Fruit fly (Drosophila melanogaster) whole organism, embryonic: ENCODE measurements around the gene Trm7-32.

Source experiments
- B-H2 ChIP-seq: fragments of 200-800 bp; sonication (Bioruptor generic); optimal IDR thresholded peaks from 2 replicates; lab custom pipeline; 2018; ENCODE audit warnings: missing biosample characterization, mild to moderate bottlenecking, missing genetic modification characterization
- Bgb ChIP-seq: fragments of 200-800 bp; sonication (Bioruptor generic); IDR thresholded peaks from 2 replicates; pipeline ENCODE4 v1.3.6; 2022; ENCODE audit warnings: missing biosample characterization, missing genetic modification characterization; ENCODE audit not compliant: partially characterized antibody
- BtbVII ChIP-seq: fragments of 200-800 bp; sonication (Bioruptor generic); optimal IDR thresholded peaks from 3 replicates; lab custom pipeline; 2017; ENCODE audit warnings: missing biosample characterization, mild to moderate bottlenecking, missing genetic modification characterization
- CG10209 ChIP-seq: fragments of 200-800 bp; sonication (Bioruptor generic); optimal IDR thresholded peaks from 3 replicates; lab custom pipeline; 2017; ENCODE audit warnings: missing biosample characterization, mild to moderate bottlenecking, missing genetic modification characterization, missing genetic modification reagents
- CG10366 ChIP-seq: fragments of 200-800 bp; sonication (Bioruptor generic); IDR thresholded peaks from 2 replicates; pipeline ENCODE4 v1.3.6; 2022; ENCODE audit warnings: missing biosample characterization, missing genetic modification characterization
- CG10565 ChIP-seq: fragments of 200-800 bp; sonication (Bioruptor generic); optimal IDR thresholded peaks from 3 replicates; lab custom pipeline; 2016; ENCODE audit warnings: missing biosample characterization, mild to moderate bottlenecking, missing genetic modification characterization
- CG11696 ChIP-seq: fragments of 200-800 bp; sonication (Bioruptor generic); IDR thresholded peaks from 2 replicates; pipeline ENCODE4 v1.3.6; 2022; ENCODE audit warnings: missing biosample characterization, missing genetic modification characterization
- CG12659 ChIP-seq: fragments of 200-800 bp; sonication (Bioruptor generic); optimal IDR thresholded peaks from 3 replicates; lab custom pipeline; 2017; ENCODE audit warnings: mild to moderate bottlenecking, missing biosample characterization, missing genetic modification reagents, missing genetic modification characterization
- CG13296 ChIP-seq: fragments of 200-800 bp; sonication (Bioruptor generic); optimal IDR thresholded peaks from 3 replicates; lab custom pipeline; 2018; ENCODE audit warnings: missing biosample characterization, mild to moderate bottlenecking, missing genetic modification characterization
- CG13894 ChIP-seq: fragments of 200-800 bp; sonication (Bioruptor generic); optimal IDR thresholded peaks from 3 replicates; lab custom pipeline; 2018; ENCODE audit warnings: missing biosample characterization, mild to moderate bottlenecking, missing genetic modification characterization, moderate library complexity
- CG14965 ChIP-seq: fragments of 200-800 bp; sonication (Bioruptor generic); optimal IDR thresholded peaks from 2 replicates; lab custom pipeline; 2016; ENCODE audit warnings: missing biosample characterization, missing genetic modification characterization, borderline replicate concordance
- CG15269 ChIP-seq: fragments of 200-800 bp; sonication (Bioruptor generic); optimal IDR thresholded peaks from 2 replicates; lab custom pipeline; 2018; ENCODE audit warnings: missing biosample characterization, mild to moderate bottlenecking, missing genetic modification characterization, moderate library complexity
- CG1529 ChIP-seq: fragments of 200-800 bp; sonication (Bioruptor generic); optimal IDR thresholded peaks from 3 replicates; lab custom pipeline; 2018; ENCODE audit warnings: missing biosample characterization, missing genetic modification characterization
- CG15601 ChIP-seq: fragments of 200-800 bp; sonication (Bioruptor generic); optimal IDR thresholded peaks from 3 replicates; lab custom pipeline; 2019; ENCODE audit warnings: missing biosample characterization, mild to moderate bottlenecking, missing genetic modification characterization, moderate library complexity
- CG1602 ChIP-seq: fragments of 200-800 bp; sonication (Bioruptor generic); optimal IDR thresholded peaks from 3 replicates; lab custom pipeline; 2016; ENCODE audit warnings: missing biosample characterization, missing genetic modification characterization
- CG16813 ChIP-seq: fragments of 200-800 bp; sonication (Bioruptor generic); IDR thresholded peaks from 3 replicates; pipeline ENCODE4 v1.3.6; 2022; ENCODE audit warnings: missing biosample characterization, missing genetic modification characterization; ENCODE audit not compliant: partially characterized antibody
- CG2678 ChIP-seq: fragments of 200-800 bp; sonication (Bioruptor generic); optimal IDR thresholded peaks from 3 replicates; lab custom pipeline; 2019; ENCODE audit warnings: missing biosample characterization, mild to moderate bottlenecking, missing genetic modification characterization, moderate library complexity
- CG31224 ChIP-seq: fragments of 200-800 bp; sonication (Bioruptor generic); IDR thresholded peaks from 2 replicates; pipeline ENCODE4 v1.3.6; 2022; ENCODE audit warnings: missing biosample characterization, missing genetic modification characterization
- CG31441 ChIP-seq: fragments of 200-800 bp; sonication (Bioruptor generic); IDR thresholded peaks from 2 replicates; pipeline ENCODE4 v1.3.6; 2022; ENCODE audit warnings: missing biosample characterization, missing genetic modification characterization
- CG42726 ChIP-seq: fragments of 200-800 bp; sonication (Bioruptor generic); IDR thresholded peaks from 2 replicates; pipeline ENCODE4 v1.3.6; 2022; ENCODE audit warnings: missing biosample characterization, missing genetic modification characterization; ENCODE audit not compliant: partially characterized antibody
- CG4282 ChIP-seq: fragments of 200-800 bp; sonication (Bioruptor generic); optimal IDR thresholded peaks from 2 replicates; lab custom pipeline; 2016; ENCODE audit warnings: missing biosample characterization, missing genetic modification characterization
- CG4404 ChIP-seq: fragments of 200-800 bp; sonication (Bioruptor generic); IDR thresholded peaks from 2 replicates; pipeline ENCODE4 v1.3.6; 2022; ENCODE audit warnings: missing biosample characterization, missing genetic modification characterization
- CG5180 ChIP-seq: fragments of 200-800 bp; sonication (Bioruptor generic); optimal IDR thresholded peaks from 3 replicates; lab custom pipeline; 2017; ENCODE audit warnings: missing biosample characterization, missing genetic modification characterization, mild to moderate bottlenecking, moderate library complexity, missing genetic modification reagents
- CG6254 ChIP-seq: fragments of 200-800 bp; sonication (Bioruptor generic); optimal IDR thresholded peaks from 3 replicates; lab custom pipeline; 2017; ENCODE audit warnings: mild to moderate bottlenecking, missing biosample characterization, missing genetic modification reagents, missing genetic modification characterization
- CG6854 ChIP-seq: fragments of 200-800 bp; sonication (Bioruptor generic); optimal IDR thresholded peaks from 3 replicates; lab custom pipeline; 2017; ENCODE audit warnings: missing biosample characterization, mild to moderate bottlenecking, missing genetic modification characterization
- CG8359 ChIP-seq: fragments of 200-800 bp; sonication (Bioruptor generic); optimal IDR thresholded peaks from 2 replicates; lab custom pipeline; 2017; ENCODE audit warnings: missing biosample characterization, mild to moderate bottlenecking, missing genetic modification characterization, borderline replicate concordance
- CG8924 ChIP-seq: fragments of 200-800 bp; optimal IDR thresholded peaks from 3 replicates; lab custom pipeline; 2019; ENCODE audit warnings: missing biosample characterization, mild to moderate bottlenecking, missing genetic modification characterization, moderate library complexity
- CG9797 ChIP-seq: fragments of 200-800 bp; sonication (Bioruptor generic); optimal IDR thresholded peaks from 3 replicates; lab custom pipeline; 2018; ENCODE audit warnings: missing biosample characterization, mild to moderate bottlenecking, missing genetic modification characterization
- Dip2 ChIP-seq: fragments of 200-800 bp; sonication (Bioruptor generic); IDR thresholded peaks from 2 replicates; pipeline ENCODE4 v1.3.6; 2022; ENCODE audit warnings: missing biosample characterization, missing genetic modification characterization
- Eip74EF ChIP-seq, 2 experiments: fragments of 200-800 bp in 1 of 2; fragments of >200 bp in 1 of 2; sonication (Bioruptor generic) in 1 of 2; optimal IDR thresholded peaks; 2 replicates each; lab custom pipeline; 2017 to 2019; ENCODE audit warnings: missing biosample characterization in 2 of 2, missing genetic modification characterization in 2 of 2, mild to moderate bottlenecking in 1 of 2, moderate library complexity in 1 of 2
- Myb ChIP-seq: fragments of 200-800 bp; sonication (Bioruptor generic); optimal IDR thresholded peaks from 2 replicates; lab custom pipeline; 2016; ENCODE audit warnings: missing biosample characterization, missing genetic modification characterization
- NFAT ChIP-seq: fragments of 200-800 bp; sonication (Bioruptor generic); IDR thresholded peaks from 2 replicates; pipeline ENCODE4 v1.3.6; 2022; ENCODE audit warnings: missing biosample characterization, missing genetic modification characterization
- Opbp ChIP-seq: fragments of 200-800 bp; sonication (Bioruptor generic); IDR thresholded peaks from 3 replicates; pipeline ENCODE4 v1.3.6; 2022; ENCODE audit warnings: missing biosample characterization, missing genetic modification characterization; ENCODE audit not compliant: partially characterized antibody
- Ravus ChIP-seq: fragments of 200-800 bp; sonication (Bioruptor generic); IDR thresholded peaks from 2 replicates; pipeline ENCODE4 v1.3.6; 2022; ENCODE audit warnings: missing biosample characterization, missing genetic modification characterization
- al ChIP-seq: fragments of 200-800 bp; sonication (Bioruptor generic); IDR thresholded peaks from 2 replicates; pipeline ENCODE4 v1.3.6; 2022; ENCODE audit warnings: missing biosample characterization, missing genetic modification characterization
- bowl ChIP-seq: fragments of 200-800 bp; sonication (Bioruptor generic); IDR thresholded peaks from 2 replicates; pipeline ENCODE4 v1.3.6; 2022; ENCODE audit warnings: missing biosample characterization, missing genetic modification characterization
- cato ChIP-seq: fragments of 200-800 bp; sonication (Bioruptor generic); optimal IDR thresholded peaks from 2 replicates; lab custom pipeline; 2016; ENCODE audit warnings: missing biosample characterization, missing genetic modification characterization, borderline replicate concordance
- crc ChIP-seq: fragments of 200-800 bp; sonication (Bioruptor generic); optimal IDR thresholded peaks from 2 replicates; lab custom pipeline; 2016; ENCODE audit warnings: missing biosample characterization, missing genetic modification characterization
- dan ChIP-seq: fragments of 200-800 bp; sonication (Bioruptor generic); IDR thresholded peaks from 2 replicates; pipeline ENCODE4 v1.3.6; 2022; ENCODE audit warnings: missing biosample characterization, missing genetic modification characterization
- dmrt11E ChIP-seq: fragments of 200-800 bp; sonication (Bioruptor generic); optimal IDR thresholded peaks from 3 replicates; lab custom pipeline; 2018; ENCODE audit warnings: missing biosample characterization, mild to moderate bottlenecking, missing genetic modification characterization, moderate library complexity
- fd102C ChIP-seq: fragments of 200-800 bp; sonication (Bioruptor generic); optimal IDR thresholded peaks from 2 replicates; lab custom pipeline; 2018; ENCODE audit warnings: missing biosample characterization, mild to moderate bottlenecking, missing genetic modification characterization, moderate library complexity
- fd96Cb ChIP-seq: fragments of 200-800 bp; sonication (Bioruptor generic); optimal IDR thresholded peaks from 2 replicates; lab custom pipeline; 2018; ENCODE audit warnings: missing biosample characterization, mild to moderate bottlenecking, missing genetic modification characterization, moderate library complexity
- gro ChIP-seq: fragments of 200-800 bp; sonication (Bioruptor generic); optimal IDR thresholded peaks from 2 replicates; lab custom pipeline; 2016; ENCODE audit warnings: missing biosample characterization, missing genetic modification characterization
- hbn ChIP-seq: fragments of 200-800 bp; sonication (Bioruptor generic); IDR thresholded peaks from 2 replicates; pipeline ENCODE4 v1.3.6; 2022; ENCODE audit warnings: missing biosample characterization, missing genetic modification characterization; ENCODE audit not compliant: partially characterized antibody
- shn ChIP-seq: fragments of 200-800 bp; sonication (Bioruptor generic); optimal IDR thresholded peaks from 3 replicates; lab custom pipeline; 2016; ENCODE audit warnings: missing biosample characterization, missing genetic modification characterization
- slbo ChIP-seq: fragments of 200-800 bp; sonication (Bioruptor generic); IDR thresholded peaks from 2 replicates; pipeline ENCODE4 v1.3.6; 2022; ENCODE audit warnings: missing biosample characterization, missing genetic modification characterization
- vnd ChIP-seq: fragments of 200-800 bp; sonication (Bioruptor generic); IDR thresholded peaks from 3 replicates; pipeline ENCODE4 v1.3.6; 2022; ENCODE audit warnings: missing biosample characterization, missing genetic modification characterization; ENCODE audit not compliant: partially characterized antibody
- z ChIP-seq: fragments of 200-800 bp; sonication (Bioruptor generic); IDR thresholded peaks from 3 replicates; pipeline ENCODE4 v1.3.6; 2022; ENCODE audit warnings: missing biosample characterization, missing genetic modification characterization
- zfh2 ChIP-seq: fragments of 200-800 bp; sonication (Bioruptor generic); optimal IDR thresholded peaks from 2 replicates; lab custom pipeline; 2016; ENCODE audit warnings: missing biosample characterization, missing genetic modification characterization

Gene Trm7-32

dm6 chr3R:17059100-17059810, 18.8 kb downstream of the Trm7-32 start (continued):
- TF ChIP-seq CG1602 (GFP tag; lab: Kevin White, UChicago) = no peak
- TF ChIP-seq hbn = no peak
- no peak for TF ChIP-seq Dip2 (GFP tag; lab: Robert Waterston, UW)
- TF ChIP-seq CG5180 (GFP tag; lab: Kevin White, UChicago) = no peak
- no peak for TF ChIP-seq CG12659 (GFP tag; lab: Kevin White, UChicago)
- TF ChIP-seq z (GFP tag; lab: Robert Waterston, UW) = no peak
- TF ChIP-seq CG16813 (GFP tag; lab: Robert Waterston, UW) = no peak
- TF ChIP-seq al (GFP tag; lab: Robert Waterston, UW) = no peak
- no peak for TF ChIP-seq BtbVII (GFP tag; lab: Kevin White, UChicago)
- peak; percentile 42 for TF ChIP-seq CG10209 (GFP tag; lab: Kevin White, UChicago)
- TF ChIP-seq B-H2 (GFP tag; lab: Kevin White, UChicago) = no peak
- TF ChIP-seq CG2678 (tag; lab: Kevin White, UChicago) = peak; percentile 32
- no peak for TF ChIP-seq CG14965
- TF ChIP-seq CG4282 = no peak
- no peak for TF ChIP-seq CG11696 (GFP tag; lab: Robert Waterston, UW)
- no peak for TF ChIP-seq shn
- no peak for TF ChIP-seq Myb (GFP tag; lab: Kevin White, UChicago)
- no peak for TF ChIP-seq bowl (GFP tag; lab: Robert Waterston, UW)
- TF ChIP-seq Opbp (GFP tag; lab: Robert Waterston, UW) = 0 out of 3 replicates have a peak, but pooled peaks have one; percentile 35
- TF ChIP-seq zfh2 (GFP tag; lab: Kevin White, UChicago) = no peak
- TF ChIP-seq CG8924 = no peak
- no peak for TF ChIP-seq Bgb
- no peak for TF ChIP-seq CG10366 (GFP tag; lab: Robert Waterston, UW)
- TF ChIP-seq CG9797 (GFP tag; lab: Kevin White, UChicago) = no peak
- no peak for TF ChIP-seq CG42726
- TF ChIP-seq CG10565 = no peak
- TF ChIP-seq CG15601 (tag; lab: Kevin White, UChicago) = no peak
- no peak for TF ChIP-seq cato (GFP tag; lab: Kevin White, UChicago)
- peak; percentile 18 for TF ChIP-seq dmrt11E (tag; lab: Kevin White, UChicago)
- no peak for TF ChIP-seq dan (GFP tag; lab: Robert Waterston, UW)
- TF ChIP-seq CG4404 (GFP tag; lab: Robert Waterston, UW) = no peak
- TF ChIP-seq CG8359 (GFP tag; lab: Kevin White, UChicago) = no peak
- TF ChIP-seq Ravus (GFP tag; lab: Robert Waterston, UW) = no peak
- peak; percentile 26 for TF ChIP-seq fd96Cb (tag; lab: Kevin White, UChicago)
- TF ChIP-seq CG6854 (GFP tag; lab: Kevin White, UChicago) = no peak
- TF ChIP-seq CG13296 (GFP tag; lab: Kevin White, UChicago) = no peak
- TF ChIP-seq CG13894 (tag; lab: Kevin White, UChicago) = no peak
- TF ChIP-seq fd102C (GFP tag; lab: Kevin White, UChicago) = no peak
- no peak for TF ChIP-seq CG15269
- peak; percentile 37; the same call in 1 of the 2 replicates for TF ChIP-seq slbo (GFP tag; lab: Robert Waterston, UW)
- no peak for TF ChIP-seq CG1529 (GFP tag; lab: Kevin White, UChicago)
- no peak for TF ChIP-seq CG31224 (GFP tag; lab: Robert Waterston, UW)
- no peak; the same call in 1 of the 2 replicates for TF ChIP-seq NFAT (GFP tag; lab: Robert Waterston, UW)
- TF ChIP-seq vnd (GFP tag; lab: Robert Waterston, UW) = no peak
- no peak for TF ChIP-seq gro
- TF ChIP-seq CG6254 (GFP tag; lab: Kevin White, UChicago) = peak; percentile 35
- TF ChIP-seq Eip74EF (GFP tag; optimal IDR thresholded peaks at IDR 0.05; lab: Kevin White, UChicago) = no peak
- no peak for TF ChIP-seq crc (GFP tag; lab: Kevin White, UChicago)
- no peak for TF ChIP-seq CG31441 (GFP tag; lab: Robert Waterston, UW)
